Fruit fly (Drosophila melanogaster): ENCODE measurements around the gene svp.

svp gene

DNA sequence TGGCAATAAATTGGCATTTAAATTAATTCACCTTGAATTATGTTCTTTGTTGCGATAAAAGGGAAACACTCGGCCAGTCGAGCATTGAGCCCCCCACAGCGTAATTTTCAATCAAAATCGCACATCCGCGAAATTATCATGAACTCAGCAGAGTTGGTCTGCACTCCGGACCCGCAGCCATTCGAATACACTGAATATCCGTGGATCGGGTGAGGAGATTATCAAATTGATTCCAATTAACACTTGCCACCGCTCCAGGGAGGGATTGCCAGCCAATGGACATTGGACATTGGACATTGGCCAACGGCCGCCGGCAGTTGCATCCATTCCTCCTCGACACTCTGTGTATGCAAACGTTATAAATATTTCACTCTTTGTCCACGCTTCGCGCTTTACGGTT lies 49.0 kb downstream of the svp start:
- TF ChIP-seq Clk (GFP tag; optimal IDR thresholded peaks at IDR 0.05) = no peak
- TF ChIP-seq cic (GFP tag; optimal IDR thresholded peaks at IDR 0.05) = no peak
- TF ChIP-seq pad (GFP tag; optimal IDR thresholded peaks at IDR 0.05) = no peak
- no peak for TF ChIP-seq CG1620 (GFP tag; optimal IDR thresholded peaks at IDR 0.05)

DNA sequence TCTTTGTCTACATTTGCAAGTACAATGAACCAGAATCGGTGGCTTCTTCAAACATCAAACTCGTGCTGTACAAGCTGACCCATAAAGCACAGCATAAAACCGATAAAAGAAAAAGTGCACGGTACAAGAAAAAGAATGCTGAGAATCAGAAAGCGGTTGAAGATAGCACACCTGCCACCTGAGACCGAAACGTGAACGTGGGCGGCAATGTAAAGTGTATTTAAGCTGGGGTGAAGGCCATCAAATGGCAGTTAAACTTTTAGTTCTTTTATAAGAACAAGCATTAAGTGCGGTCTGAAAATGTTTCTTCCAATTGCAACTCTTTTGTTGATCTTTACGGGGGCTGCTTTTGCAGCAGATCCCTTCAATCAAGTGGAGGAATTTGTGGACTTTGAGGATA lies 52.5 kb downstream of the svp start, which contains the start of gene CG4066:
Gene CG4066, plus strand, starts transcription at position 301 of the 400 bp plus-strand sequence.
- no peak for TF ChIP-seq CG11617 (GFP tag; optimal IDR thresholded peaks at IDR 0.05)
- no peak for TF ChIP-seq CG12768 (GFP tag; optimal IDR thresholded peaks at IDR 0.05)
- TF ChIP-seq toe (GFP tag; optimal IDR thresholded peaks at IDR 0.05) = no peak
- TF ChIP-seq bab1 (GFP tag; optimal IDR thresholded peaks at IDR 0.05) = no peak
- no peak for TF ChIP-seq cic (GFP tag; optimal IDR thresholded peaks at IDR 0.05)
- TF ChIP-seq CG1620 (GFP tag; optimal IDR thresholded peaks at IDR 0.05) = no peak
- no peak for TF ChIP-seq CG33017 (tag; optimal IDR thresholded peaks at IDR 0.05)
- no peak for TF ChIP-seq pad (GFP tag; optimal IDR thresholded peaks at IDR 0.05)
- TF ChIP-seq Clk (GFP tag; optimal IDR thresholded peaks at IDR 0.05) = no peak
- no peak for TF ChIP-seq Crg-1 (GFP tag; optimal IDR thresholded peaks at IDR 0.05)

DNA sequence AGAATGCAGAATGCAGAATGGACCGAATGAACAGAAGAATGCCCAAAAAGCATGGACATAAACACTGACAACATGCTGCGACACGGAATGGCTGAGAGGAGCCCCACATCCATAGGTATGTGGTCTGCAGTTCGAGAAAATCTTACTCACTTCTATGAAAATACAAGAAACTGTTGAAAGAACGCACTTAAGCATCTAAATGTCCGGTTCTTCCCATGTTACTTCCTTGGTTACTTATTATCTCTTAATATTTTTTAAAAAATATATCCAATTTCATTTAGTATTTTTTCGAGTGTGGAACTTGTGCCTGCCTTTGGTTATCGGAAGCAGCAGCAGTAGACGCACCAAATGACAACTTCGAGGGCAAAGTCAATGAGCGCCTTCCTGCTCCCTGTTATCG lies 55.7 kb downstream of the svp start:
- no peak for TF ChIP-seq CG7101 (tag; optimal IDR thresholded peaks at IDR 0.05)
- no peak for TF ChIP-seq CG1620 (GFP tag; optimal IDR thresholded peaks at IDR 0.05)
- TF ChIP-seq CG14711 (tag; optimal IDR thresholded peaks at IDR 0.05) = no peak
- TF ChIP-seq Hr96 (GFP tag; optimal IDR thresholded peaks at IDR 0.05) = no peak
- TF ChIP-seq CG5204 (GFP tag; optimal IDR thresholded peaks at IDR 0.05) = no peak
- TF ChIP-seq Clk (GFP tag; optimal IDR thresholded peaks at IDR 0.05) = no peak
- TF ChIP-seq Mnt (GFP tag; optimal IDR thresholded peaks at IDR 0.05) = no peak
- TF ChIP-seq Crg-1 (GFP tag; optimal IDR thresholded peaks at IDR 0.05) = no peak
- TF ChIP-seq pad (GFP tag; optimal IDR thresholded peaks at IDR 0.05) = no peak
- no peak for TF ChIP-seq CG12768 (GFP tag; optimal IDR thresholded peaks at IDR 0.05)
- TF ChIP-seq tj (GFP tag; optimal IDR thresholded peaks at IDR 0.05) = no peak
- TF ChIP-seq bab1 (GFP tag; optimal IDR thresholded peaks at IDR 0.05) = no peak
- no peak for TF ChIP-seq kay (GFP tag; ENCODE audit: borderline replicate concordance)
- TF ChIP-seq toe (GFP tag; optimal IDR thresholded peaks at IDR 0.05) = no peak
- TF ChIP-seq CG11617 (GFP tag; optimal IDR thresholded peaks at IDR 0.05) = no peak
- no peak for TF ChIP-seq ovo (GFP tag; optimal IDR thresholded peaks at IDR 0.05)

DNA sequence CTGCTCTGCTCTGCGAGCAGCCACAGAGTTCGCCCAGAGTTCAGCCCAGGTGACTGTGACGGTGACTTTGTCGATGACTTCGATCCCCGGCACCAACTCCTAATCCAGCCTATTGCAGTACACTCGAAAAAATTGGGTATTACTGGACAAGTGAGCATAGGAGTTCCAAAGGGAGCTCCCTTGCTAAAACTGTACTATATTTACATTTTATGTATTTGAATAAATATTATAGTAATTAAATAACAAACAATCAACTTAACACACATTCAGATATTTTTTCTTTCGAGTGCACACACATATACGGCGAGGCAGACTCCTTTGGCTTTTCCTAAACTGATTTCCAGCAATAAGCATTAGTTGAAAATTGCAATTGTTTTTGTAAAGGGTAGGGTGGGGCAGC lies 56.9 kb downstream of the svp start:
- TF ChIP-seq CG11617 (GFP tag; optimal IDR thresholded peaks at IDR 0.05) (no peak), CG7101 (tag; optimal IDR thresholded peaks at IDR 0.05) (no peak), toe (GFP tag; optimal IDR thresholded peaks at IDR 0.05) (no peak), ovo (GFP tag; optimal IDR thresholded peaks at IDR 0.05) (no peak), CG14711 (tag; optimal IDR thresholded peaks at IDR 0.05) (no peak), CG1620 (GFP tag; optimal IDR thresholded peaks at IDR 0.05) (no peak), Mnt (GFP tag; optimal IDR thresholded peaks at IDR 0.05) (no peak), kay (GFP tag; ENCODE audit: borderline replicate concordance) (no peak), CG33017 (tag; optimal IDR thresholded peaks at IDR 0.05) (no peak), bab1 (GFP tag; optimal IDR thresholded peaks at IDR 0.05) (no peak), cnc (optimal IDR thresholded peaks at IDR 0.05) (no peak)

DNA sequence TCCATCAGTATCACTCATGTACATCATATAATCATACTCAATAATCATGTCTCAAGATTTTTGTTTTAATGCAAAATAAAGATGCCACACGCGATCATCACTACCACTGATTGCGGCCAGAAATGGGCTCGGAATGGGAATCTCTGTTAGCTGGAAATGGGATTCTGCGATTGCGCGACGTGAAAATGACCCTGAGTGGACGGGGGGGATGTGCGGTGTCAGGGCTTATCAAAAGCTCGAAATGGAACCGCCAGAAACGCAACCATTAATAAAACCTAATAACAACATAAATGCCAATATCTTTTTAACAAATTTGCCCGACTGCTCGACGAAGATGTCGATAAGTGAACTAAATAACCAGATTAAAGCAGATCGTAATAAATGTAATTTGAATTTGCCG lies 57.9 kb downstream of the svp start:
- TF ChIP-seq CG1620 (GFP tag; optimal IDR thresholded peaks at IDR 0.05) (no peak), CG7045 (GFP tag; optimal IDR thresholded peaks at IDR 0.05) (no peak), kay (GFP tag; ENCODE audit: borderline replicate concordance) (no peak), pad (GFP tag; optimal IDR thresholded peaks at IDR 0.05) (no peak), CG33017 (tag; optimal IDR thresholded peaks at IDR 0.05) (no peak), cnc (optimal IDR thresholded peaks at IDR 0.05) (no peak), CG14711 (tag; optimal IDR thresholded peaks at IDR 0.05) (no peak), Hr96 (GFP tag; optimal IDR thresholded peaks at IDR 0.05) (no peak), toe (GFP tag; optimal IDR thresholded peaks at IDR 0.05) (no peak)

DNA sequence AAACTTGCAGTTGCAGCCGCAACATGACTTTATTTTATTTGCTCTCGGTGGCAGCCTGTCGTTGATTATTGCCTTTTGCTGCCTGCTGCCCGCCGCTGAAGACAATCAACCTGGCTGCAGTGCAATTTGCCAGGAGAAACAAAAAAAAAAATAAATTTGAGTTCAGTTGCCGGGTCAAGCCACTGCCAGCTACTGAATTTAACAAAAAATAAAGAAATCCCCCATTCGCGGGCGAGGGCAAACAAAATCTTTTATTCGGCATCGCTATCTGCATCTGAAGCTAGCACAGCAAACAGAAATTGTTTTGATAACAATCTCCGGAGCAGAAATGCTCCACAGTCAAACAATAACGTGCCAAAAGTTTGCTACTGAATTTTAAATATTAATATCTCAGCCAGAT lies 58.8 kb downstream of the svp start:
- no peak for TF ChIP-seq CG12768 (GFP tag; optimal IDR thresholded peaks at IDR 0.05)
- TF ChIP-seq Crg-1 (GFP tag; optimal IDR thresholded peaks at IDR 0.05) = no peak
- no peak for TF ChIP-seq kay (GFP tag; ENCODE audit: borderline replicate concordance)
- no peak for TF ChIP-seq Clk (GFP tag; optimal IDR thresholded peaks at IDR 0.05)
- TF ChIP-seq CG11617 (GFP tag; optimal IDR thresholded peaks at IDR 0.05) = no peak

DNA sequence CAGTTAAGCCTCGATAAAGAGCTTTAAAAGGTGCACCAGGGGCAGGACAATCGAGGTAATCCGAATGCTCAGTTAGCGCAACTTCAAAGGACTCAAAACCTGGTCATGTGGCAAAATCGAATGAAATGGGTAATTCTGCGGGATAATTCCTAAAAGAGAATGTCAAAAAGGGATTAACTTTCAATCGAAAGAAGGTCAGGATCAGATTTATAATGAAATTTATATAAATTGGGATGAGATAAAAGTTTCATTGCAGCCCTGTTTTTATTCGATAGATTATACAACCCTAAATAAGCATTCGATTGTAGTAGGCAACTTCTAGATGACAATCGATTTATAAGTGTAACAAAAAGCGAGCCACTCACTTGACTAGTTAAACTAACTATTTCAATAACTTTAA lies 64.7 kb downstream of the svp start, which contains the start of gene CG10013:
Gene CG10013, plus strand, starts transcription at position 301 of the 400 bp plus-strand sequence.
- TF ChIP-seq CG33017 (tag; optimal IDR thresholded peaks at IDR 0.05) (no peak), CG11617 (GFP tag; optimal IDR thresholded peaks at IDR 0.05) (no peak), Hr96 (GFP tag; optimal IDR thresholded peaks at IDR 0.05) (no peak), Crg-1 (GFP tag; optimal IDR thresholded peaks at IDR 0.05) (no peak), ovo (GFP tag; optimal IDR thresholded peaks at IDR 0.05) (no peak), Clk (GFP tag; optimal IDR thresholded peaks at IDR 0.05) (no peak), CG5204 (GFP tag; optimal IDR thresholded peaks at IDR 0.05) (no peak)

DNA sequence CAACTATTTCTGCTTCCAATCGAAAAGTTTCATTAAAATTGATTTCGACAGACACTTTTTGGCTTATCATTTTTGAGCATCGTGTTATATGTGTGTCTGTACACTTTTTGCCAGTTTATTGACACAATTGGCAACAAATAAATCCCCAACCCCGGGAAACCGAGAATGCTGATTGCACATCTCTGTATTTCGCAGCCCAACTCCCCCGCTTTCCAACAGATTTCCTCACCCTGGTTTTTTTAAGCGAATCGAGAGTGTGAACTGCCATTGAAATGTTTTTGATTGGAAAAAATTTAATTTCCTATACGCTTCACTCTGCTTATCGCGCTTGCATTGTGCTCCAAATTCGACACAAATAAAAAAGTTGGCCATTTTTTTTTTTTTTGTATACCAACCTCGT lies 68.3 kb downstream of the svp start:
- TF ChIP-seq pad (GFP tag; optimal IDR thresholded peaks at IDR 0.05) (no peak), kay (GFP tag; ENCODE audit: borderline replicate concordance) (no peak), CG7101 (tag; optimal IDR thresholded peaks at IDR 0.05) (no peak), Crg-1 (GFP tag; optimal IDR thresholded peaks at IDR 0.05) (no peak), CG1620 (GFP tag; optimal IDR thresholded peaks at IDR 0.05) (no peak), Hr96 (GFP tag; optimal IDR thresholded peaks at IDR 0.05) (no peak), Mnt (GFP tag; optimal IDR thresholded peaks at IDR 0.05) (no peak), CG33017 (tag; optimal IDR thresholded peaks at IDR 0.05) (no peak), CG14711 (tag; optimal IDR thresholded peaks at IDR 0.05) (no peak), CG11617 (GFP tag; optimal IDR thresholded peaks at IDR 0.05) (no peak), tj (GFP tag; optimal IDR thresholded peaks at IDR 0.05) (no peak), Clk (GFP tag; optimal IDR thresholded peaks at IDR 0.05) (no peak), CG5204 (GFP tag; optimal IDR thresholded peaks at IDR 0.05) (no peak), cnc (optimal IDR thresholded peaks at IDR 0.05) (no peak), CG7045 (GFP tag; optimal IDR thresholded peaks at IDR 0.05) (no peak), toe (GFP tag; optimal IDR thresholded peaks at IDR 0.05) (no peak), cic (GFP tag; optimal IDR thresholded peaks at IDR 0.05) (no peak), ovo (GFP tag; optimal IDR thresholded peaks at IDR 0.05) (no peak), CG12768 (GFP tag; optimal IDR thresholded peaks at IDR 0.05) (no peak)

All from whole organism, adult.